Worm (Caenorhabditis elegans): ENCODE measurements around the gene F38B7.3.

The F38B7.3 gene

ce11 chrV:11572803-11573490, 24.0 kb downstream of the F38B7.3 start, which contains the start of the genes H12C20.7 and nhr-68 (continued):
- TF ChIP-seq sptf-1 (tag; optimal IDR thresholded peaks at IDR 0.05) (no peak), blmp-1 (tag; optimal IDR thresholded peaks at IDR 0.05) (peak; percentile 76), egl-27 (tag; optimal IDR thresholded peaks at IDR 0.05) (peak; percentile 38 to 68), lir-3 (tag; optimal IDR thresholded peaks at IDR 0.05; ENCODE audit: poor library complexity) (peak; percentile 74), swsn-7 (tag; optimal IDR thresholded peaks at IDR 0.05) (peak; percentile 61), tbx-2 (tag; optimal IDR thresholded peaks at IDR 0.05) (peak; percentile 76), C16A3.4 (tag; optimal IDR thresholded peaks at IDR 0.05) (peak; percentile 92), irx-1 (tag; optimal IDR thresholded peaks at IDR 0.05) (peak; percentile 55), hpl-2 (GFP tag; optimal IDR thresholded peaks at IDR 0.05) (peak; percentile 46), nhr-237 (tag; optimal IDR thresholded peaks at IDR 0.05) (no peak), unc-130 (tag; optimal IDR thresholded peaks at IDR 0.05) (peak; percentile 72)

ce11 chrV:11574563-11574962, 25.7 kb downstream of the F38B7.3 start:
- TF ChIP-seq ceh-90 (tag; optimal IDR thresholded peaks at IDR 0.05) = no peak
- TF ChIP-seq lsy-2 (tag; optimal IDR thresholded peaks at IDR 0.05) = peak in 1 of 2 experiments; percentile 51
- no peak for TF ChIP-seq nhr-71 (tag; optimal IDR thresholded peaks at IDR 0.05)

ce11 chrV:11580826-11581225, 31.9 kb downstream of the F38B7.3 start, which contains the start of gene srx-90:
TSS of gene srx-90 (plus strand) at chrV:11581126.
- no peak for TF ChIP-seq sup-37 (GFP tag; optimal IDR thresholded peaks at IDR 0.05)
- TF ChIP-seq tlp-1 (tag; optimal IDR thresholded peaks at IDR 0.05) = no peak
- no peak for TF ChIP-seq dpl-1 (GFP tag; optimal IDR thresholded peaks at IDR 0.05)
- TF ChIP-seq ets-5 (GFP tag; IDR thresholded peaks at IDR 0.05) = no peak
- no peak for TF ChIP-seq grh-1 (GFP tag; IDR thresholded peaks at IDR 0.05)
- no peak for TF ChIP-seq aha-1 (tag; optimal IDR thresholded peaks at IDR 0.05)
- no peak for TF ChIP-seq ceh-88 (GFP tag; IDR thresholded peaks at IDR 0.05)
- TF ChIP-seq efl-3 (GFP tag; optimal IDR thresholded peaks at IDR 0.05) = no peak
- TF ChIP-seq nhr-237 (tag; optimal IDR thresholded peaks at IDR 0.05) = no peak
- no peak for TF ChIP-seq nhr-84 (tag; optimal IDR thresholded peaks at IDR 0.05)
- no peak for TF ChIP-seq lsy-2 (tag; optimal IDR thresholded peaks at IDR 0.05)
- TF ChIP-seq snpc-4 (tag; optimal IDR thresholded peaks at IDR 0.05) = no peak
- TF ChIP-seq nhr-28 (tag; optimal IDR thresholded peaks at IDR 0.05) = no peak
- TF ChIP-seq blmp-1 (tag; optimal IDR thresholded peaks at IDR 0.05) = no peak
- no peak for TF ChIP-seq C34B4.2 (tag; optimal IDR thresholded peaks at IDR 0.05)
- no peak for TF ChIP-seq ceh-82 (tag; optimal IDR thresholded peaks at IDR 0.05)
- TF ChIP-seq nhr-19 (GFP tag; conservative IDR thresholded peaks at IDR 0.05) = no peak
- no peak for TF ChIP-seq skn-1 (tag; optimal IDR thresholded peaks at IDR 0.05)
- no peak for TF ChIP-seq irx-1 (tag; optimal IDR thresholded peaks at IDR 0.05)

ce11 chrV:11583212-11583611, 34.3 kb downstream of the F38B7.3 start, which contains the start of gene srx-88:
TSS of gene srx-88 (plus strand) at chrV:11583512.
- TF ChIP-seq pqm-1 (tag; optimal IDR thresholded peaks at IDR 0.05) = no peak
- TF ChIP-seq zip-4 (GFP tag; optimal IDR thresholded peaks at IDR 0.05) = no peak
- no peak for TF ChIP-seq tbx-2 (tag; optimal IDR thresholded peaks at IDR 0.05)
- no peak for TF ChIP-seq efl-3 (GFP tag; optimal IDR thresholded peaks at IDR 0.05)
- no peak for TF ChIP-seq unc-62 (GFP tag; optimal IDR thresholded peaks at IDR 0.05)
- no peak for TF ChIP-seq mdl-1 (tag; optimal IDR thresholded peaks at IDR 0.05)
- no peak for TF ChIP-seq irx-1 (tag; optimal IDR thresholded peaks at IDR 0.05)
- no peak for TF ChIP-seq unc-86 (tag; optimal IDR thresholded peaks at IDR 0.05)
- no peak for TF ChIP-seq swsn-7 (tag; optimal IDR thresholded peaks at IDR 0.05)
- TF ChIP-seq pag-3 (tag; optimal IDR thresholded peaks at IDR 0.05; ENCODE audit: borderline replicate concordance, insufficient read depth) = no peak
- no peak for TF ChIP-seq blmp-1 (tag; optimal IDR thresholded peaks at IDR 0.05)
- TF ChIP-seq alr-1 (tag; optimal IDR thresholded peaks at IDR 0.05; ENCODE audit: borderline replicate concordance) = no peak
- TF ChIP-seq egl-27 (tag; optimal IDR thresholded peaks at IDR 0.05) = no peak
- no peak for TF ChIP-seq nhr-19 (GFP tag; conservative IDR thresholded peaks at IDR 0.05)
- no peak for TF ChIP-seq sptf-1 (tag; optimal IDR thresholded peaks at IDR 0.05)
- TF ChIP-seq elt-2 (tag; optimal IDR thresholded peaks at IDR 0.05) = no peak
- TF ChIP-seq lsy-2 (tag; optimal IDR thresholded peaks at IDR 0.05) = no peak
- TF ChIP-seq nhr-77 (tag; optimal IDR thresholded peaks at IDR 0.05) = no peak
